Worm (Caenorhabditis elegans) whole organism, young adult: Measurements from ENCODE around the gene nhr-258.

Experiments
- D2030.7 ChIP-seq: fragments of 200-800 bp; sonication (Bioruptor generic); IDR thresholded peaks from 2 replicates; pipeline ENCODE4 v1.3.6; 2022; ENCODE audit warnings: missing genetic modification reagents, missing genetic modification characterization, missing compliant biosample characterization
- F49E8.2 ChIP-seq: sonication (generic microtip); optimal IDR thresholded peaks from 3 replicates; lab custom pipeline; 2017; ENCODE audit warnings: missing genetic modification characterization, mild to moderate bottlenecking, missing compliant biosample characterization, antibody characterized with exemption, moderate library complexity; ENCODE audit not compliant: insufficient read depth
- F55B11.4 ChIP-seq: sonication (generic microtip); optimal IDR thresholded peaks from 2 replicates; lab custom pipeline; 2016; ENCODE audit warnings: missing compliant biosample characterization, missing genetic modification characterization, borderline replicate concordance; ENCODE audit not compliant: insufficient read depth
- F57C9.4 ChIP-seq: sonication (generic microtip); optimal IDR thresholded peaks from 2 replicates; lab custom pipeline; 2017; ENCODE audit warnings: mild to moderate bottlenecking, missing genetic modification characterization, missing compliant biosample characterization
- T07F8.4 ChIP-seq: sonication (generic microtip); optimal IDR thresholded peaks from 2 replicates; lab custom pipeline; 2016; ENCODE audit warnings: mild to moderate bottlenecking, missing genetic modification characterization, moderate library complexity, missing compliant biosample characterization
- Y53F4B.3 ChIP-seq: fragments of 200-800 bp; sonication (Bioruptor generic); IDR thresholded peaks from 2 replicates; pipeline ENCODE4 v1.3.6; 2022; ENCODE audit warnings: missing genetic modification reagents, missing genetic modification characterization, missing compliant biosample characterization
- Y53G8AR.9 ChIP-seq: fragments of 200-800 bp; sonication (Bioruptor generic); conservative IDR thresholded peaks from 2 replicates; pipeline ENCODE4 v1.3.6; 2022; ENCODE audit warnings: missing genetic modification reagents, missing genetic modification characterization, missing compliant biosample characterization
- Y95B8A.8 ChIP-seq: fragments of 200-800 bp; sonication (Bioruptor generic); IDR thresholded peaks from 2 replicates; pipeline ENCODE4 v1.3.6; 2022; ENCODE audit warnings: missing genetic modification reagents, missing genetic modification characterization, missing compliant biosample characterization
- akir-1 ChIP-seq: fragments of 200-800 bp; sonication (Bioruptor generic); optimal IDR thresholded peaks from 2 replicates; lab custom pipeline; 2018; ENCODE audit warnings: mild to moderate bottlenecking, missing genetic modification characterization, moderate library complexity, missing compliant biosample characterization
- ama-1 ChIP-seq, 3 experiments: fragments of 150-350 bp in 1 of 3; sonication (generic microtip) in 2 of 3; optimal IDR thresholded peaks; 2 replicates each; lab custom pipeline; 2014 to 2018; ENCODE audit warnings: missing biosample characterization in 2 of 3, missing genetic modification characterization in 2 of 3, missing genetic modification reagents in 2 of 3
- aptf-3 ChIP-seq: fragments of 200-800 bp; sonication (Bioruptor generic); IDR thresholded peaks from 2 replicates; pipeline ENCODE4 v1.3.6; 2022; ENCODE audit warnings: missing genetic modification characterization, missing compliant biosample characterization
- attf-5 ChIP-seq: fragments of 200-800 bp; sonication (Bioruptor generic); optimal IDR thresholded peaks from 2 replicates; lab custom pipeline; 2018; ENCODE audit warnings: mild to moderate bottlenecking, missing genetic modification characterization, missing compliant biosample characterization
- bed-1 ChIP-seq: fragments of 200-800 bp; sonication (Bioruptor generic); IDR thresholded peaks from 2 replicates; pipeline ENCODE4 v1.3.6; 2022; ENCODE audit warnings: missing genetic modification reagents, missing genetic modification characterization, missing compliant biosample characterization
- ccch-3 ChIP-seq: fragments of 200-800 bp; sonication (Bioruptor generic); optimal IDR thresholded peaks from 2 replicates; lab custom pipeline; 2018; ENCODE audit warnings: mild to moderate bottlenecking, missing genetic modification characterization, missing compliant biosample characterization
- ceh-27 ChIP-seq: fragments of 200-800 bp; sonication (Bioruptor generic); optimal IDR thresholded peaks from 2 replicates; lab custom pipeline; 2018; ENCODE audit warnings: mild to moderate bottlenecking, missing genetic modification characterization, moderate library complexity, missing compliant biosample characterization
- ceh-40 ChIP-seq: fragments of 200-800 bp; sonication (Bioruptor generic); IDR thresholded peaks from 2 replicates; pipeline ENCODE4 v1.3.6; 2022; ENCODE audit warnings: missing genetic modification characterization, missing compliant biosample characterization
- ceh-79 ChIP-seq: sonication (generic microtip); optimal IDR thresholded peaks from 2 replicates; lab custom pipeline; 2017; ENCODE audit warnings: mild to moderate bottlenecking, missing genetic modification characterization, missing compliant biosample characterization
- efl-1 ChIP-seq: fragments of 150-350 bp; optimal IDR thresholded peaks from 2 replicates; lab custom pipeline; 2014; ENCODE audit warnings: missing biosample characterization, missing genetic modification reagents, missing genetic modification characterization
- hmg-20 ChIP-seq: fragments of 200-800 bp; sonication (Bioruptor generic); IDR thresholded peaks from 2 replicates; pipeline ENCODE4 v1.3.6; 2022; ENCODE audit warnings: missing genetic modification reagents, missing genetic modification characterization, missing compliant biosample characterization
- hsf-1 ChIP-seq: fragments of 200-800 bp; sonication (Bioruptor generic); IDR thresholded peaks from 2 replicates; pipeline ENCODE4 v1.3.6; 2022; ENCODE audit warnings: missing genetic modification reagents, missing genetic modification characterization, missing compliant biosample characterization
- let-607 ChIP-seq, 2 experiments: fragments of 200-800 bp in 1 of 2; sonication (Bioruptor generic) in 1 of 2; sonication (generic microtip) in 1 of 2; optimal IDR thresholded peaks; 2 replicates each; lab custom pipeline; 2016 to 2018; ENCODE audit warnings: mild to moderate bottlenecking in 2 of 2, missing compliant biosample characterization in 2 of 2, missing genetic modification characterization in 2 of 2, moderate library complexity in 2 of 2, missing genotype in 1 of 2
- lsl-1 ChIP-seq: fragments of 200-800 bp; sonication (Bioruptor generic); optimal IDR thresholded peaks from 2 replicates; lab custom pipeline; 2018; ENCODE audit warnings: mild to moderate bottlenecking, missing genetic modification characterization, moderate library complexity, missing compliant biosample characterization
- madf-3 ChIP-seq: fragments of 200-800 bp; sonication (Bioruptor generic); IDR thresholded peaks from 2 replicates; pipeline ENCODE4 v1.3.6; 2022; ENCODE audit warnings: missing genetic modification reagents, missing genetic modification characterization, missing compliant biosample characterization
- madf-6 ChIP-seq: fragments of 200-800 bp; sonication (Bioruptor generic); IDR thresholded peaks from 2 replicates; pipeline ENCODE4 v1.3.6; 2022; ENCODE audit warnings: missing genetic modification reagents, missing genetic modification characterization, missing compliant biosample characterization
- mcd-1 ChIP-seq: fragments of 200-800 bp; sonication (Bioruptor generic); IDR thresholded peaks from 2 replicates; pipeline ENCODE4 v1.3.6; 2022; ENCODE audit warnings: missing genetic modification reagents, missing genetic modification characterization, missing compliant biosample characterization
- mes-4 ChIP-seq: sonication (generic microtip); optimal IDR thresholded peaks from 2 replicates; lab custom pipeline; 2016; ENCODE audit warnings: missing genotype, missing genetic modification characterization, missing compliant biosample characterization
- nfya-1 ChIP-seq: sonication (generic microtip); optimal IDR thresholded peaks from 2 replicates; lab custom pipeline; 2017; ENCODE audit warnings: antibody characterized with exemption, missing compliant biosample characterization, missing genetic modification characterization, borderline replicate concordance; ENCODE audit not compliant: insufficient read depth
- nfyb-1 ChIP-seq: fragments of 200-800 bp; sonication (Bioruptor generic); IDR thresholded peaks from 2 replicates; pipeline ENCODE4 v1.3.6; 2022; ENCODE audit warnings: missing genetic modification reagents, missing genetic modification characterization, missing compliant biosample characterization
- nhr-120 ChIP-seq: fragments of 200-800 bp; sonication (Bioruptor generic); IDR thresholded peaks from 2 replicates; pipeline ENCODE4 v1.3.6; 2022; ENCODE audit warnings: missing genetic modification characterization, missing compliant biosample characterization
- nhr-80 ChIP-seq: sonication (generic microtip); optimal IDR thresholded peaks from 2 replicates; lab custom pipeline; 2016; ENCODE audit warnings: missing genetic modification characterization, missing compliant biosample characterization
- pbrm-1 ChIP-seq: fragments of 200-800 bp; sonication (Bioruptor generic); IDR thresholded peaks from 2 replicates; pipeline ENCODE4 v1.3.6; 2022; ENCODE audit warnings: missing genetic modification reagents, missing genetic modification characterization, missing compliant biosample characterization
- pha-4 ChIP-seq: fragments of 150-350 bp; sonication (generic microtip); optimal IDR thresholded peaks from 2 replicates; lab custom pipeline; 2014; ENCODE audit warnings: missing biosample characterization, missing genetic modification reagents, missing genetic modification characterization
- rec-8 ChIP-seq, 2 experiments: sonication (generic microtip); optimal IDR thresholded peaks; 2 replicates each; lab custom pipeline; 2016; ENCODE audit warnings: mild to moderate bottlenecking in 2 of 2, missing genetic modification characterization in 2 of 2, missing genetic modification reagents in 2 of 2, missing genotype in 2 of 2, missing biosample characterization in 1 of 2, missing compliant biosample characterization in 1 of 2, moderate library complexity in 1 of 2
- rpc-1 ChIP-seq, 2 experiments: fragments of 150-350 bp in 1 of 2; sonication (generic microtip) in 1 of 2; optimal IDR thresholded peaks; 2 replicates each; lab custom pipeline; 2014 to 2018; ENCODE audit warnings: missing biosample characterization in 1 of 2, missing genetic modification characterization in 1 of 2, missing genetic modification reagents in 1 of 2, missing genotype in 1 of 2
- snpc-1.1 ChIP-seq: sonication (generic microtip); optimal IDR thresholded peaks from 2 replicates; lab custom pipeline; 2017; ENCODE audit warnings: missing genetic modification characterization, mild to moderate bottlenecking, missing compliant biosample characterization, antibody characterized with exemption, moderate library complexity, missing genotype, missing genetic modification reagents; ENCODE audit not compliant: insufficient read depth
- snpc-1.3 ChIP-seq: sonication (generic microtip); optimal IDR thresholded peaks from 2 replicates; lab custom pipeline; 2017; ENCODE audit warnings: missing genetic modification characterization, mild to moderate bottlenecking, missing compliant biosample characterization, antibody characterized with exemption, moderate library complexity, missing genotype, missing genetic modification reagents; ENCODE audit not compliant: insufficient read depth
- snpc-4 ChIP-seq, 5 experiments: fragments of 150-350 bp in 1 of 5; sonication (generic microtip) in 4 of 5; optimal IDR thresholded peaks; 2 replicates each; lab custom pipeline; 2014 to 2018; ENCODE audit warnings: missing genetic modification characterization in 5 of 5, missing biosample characterization in 3 of 5, antibody characterized with exemption in 2 of 5, mild to moderate bottlenecking in 2 of 5, missing compliant biosample characterization in 2 of 5, missing genotype in 2 of 5, moderate library complexity in 2 of 5, missing genetic modification reagents in 1 of 5
- sptf-2 ChIP-seq: fragments of 200-800 bp; sonication (Bioruptor generic); optimal IDR thresholded peaks from 2 replicates; lab custom pipeline; 2018; ENCODE audit warnings: mild to moderate bottlenecking, missing genetic modification characterization, missing compliant biosample characterization
- tbx-9 ChIP-seq: sonication (generic microtip); optimal IDR thresholded peaks from 2 replicates; lab custom pipeline; 2016; ENCODE audit warnings: borderline replicate concordance, missing genetic modification characterization, inconsistent platforms, missing compliant biosample characterization
- zfh-2 ChIP-seq: fragments of 200-800 bp; sonication (Bioruptor generic); conservative IDR thresholded peaks from 2 replicates; pipeline ENCODE4 v1.3.6; 2022; ENCODE audit warnings: missing genetic modification reagents, missing genetic modification characterization, missing compliant biosample characterization
- ztf-6 ChIP-seq: fragments of 200-800 bp; sonication (Bioruptor generic); IDR thresholded peaks from 2 replicates; pipeline ENCODE4 v1.3.6; 2022; ENCODE audit warnings: missing genetic modification reagents, missing genetic modification characterization, missing compliant biosample characterization

nhr-258 gene

DNA sequence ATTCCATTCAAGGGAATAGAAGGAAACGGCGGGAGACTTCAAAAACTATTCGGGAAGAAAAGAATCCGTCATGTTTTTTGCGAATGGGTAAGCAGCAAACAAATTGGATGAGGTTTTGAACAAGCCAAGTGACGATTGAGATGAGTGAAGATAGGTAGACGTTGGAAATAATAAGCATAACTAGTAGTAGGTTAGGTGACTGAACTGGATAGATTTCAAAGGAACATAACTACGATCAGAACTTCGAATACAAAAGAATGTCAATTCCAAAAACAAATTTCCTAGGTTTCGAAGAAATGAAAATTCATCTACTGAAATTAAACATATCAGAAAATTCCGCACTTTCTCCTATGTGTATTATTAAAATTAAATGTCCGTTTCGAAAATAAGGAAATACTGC, 37.2 kb upstream of the nhr-258 start:
- TF ChIP-seq hmg-20 (GFP tag; lab: Robert Waterston, UW) (no peak), snpc-1.1 (no peak), F57C9.4 (no peak), nfya-1 (tag; lab: Kevin White, UChicago) (no peak), T07F8.4 (no peak), hsf-1 (GFP tag; lab: Robert Waterston, UW) (no peak), F55B11.4 (tag; lab: Kevin White, UChicago) (no peak)

DNA sequence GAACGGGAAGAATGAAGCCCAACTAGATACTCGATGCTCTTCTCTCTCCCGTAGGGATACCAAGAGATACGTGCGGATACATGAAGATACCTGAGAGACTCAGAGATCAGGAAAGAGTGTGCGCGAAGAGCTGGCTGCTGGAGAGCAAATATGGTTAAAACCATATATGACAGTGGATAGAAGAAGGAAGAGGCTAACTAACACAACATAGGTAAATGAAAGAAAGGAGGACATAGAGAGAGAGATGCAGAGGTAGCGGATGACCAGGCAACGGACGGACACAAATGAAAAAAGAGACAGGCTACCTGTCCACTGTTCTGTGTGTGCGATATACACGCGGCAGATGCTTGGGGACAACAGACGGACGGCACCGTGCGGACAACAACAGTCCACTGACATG, 36.6 kb upstream of the nhr-258 start:
- no peak for TF ChIP-seq ztf-6
- no peak for TF ChIP-seq let-607 (tag; optimal IDR thresholded peaks at IDR 0.05; lab: Kevin White, UChicago)
- TF ChIP-seq ceh-40 (GFP tag; lab: Robert Waterston, UW): no peak
- TF ChIP-seq aptf-3: no peak
- no peak for TF ChIP-seq sptf-2 (GFP tag; lab: Kevin White, UChicago)
- no peak for TF ChIP-seq madf-6
- TF ChIP-seq Y95B8A.8: no peak
- TF ChIP-seq nfyb-1 (GFP tag; lab: Robert Waterston, UW): no peak

DNA sequence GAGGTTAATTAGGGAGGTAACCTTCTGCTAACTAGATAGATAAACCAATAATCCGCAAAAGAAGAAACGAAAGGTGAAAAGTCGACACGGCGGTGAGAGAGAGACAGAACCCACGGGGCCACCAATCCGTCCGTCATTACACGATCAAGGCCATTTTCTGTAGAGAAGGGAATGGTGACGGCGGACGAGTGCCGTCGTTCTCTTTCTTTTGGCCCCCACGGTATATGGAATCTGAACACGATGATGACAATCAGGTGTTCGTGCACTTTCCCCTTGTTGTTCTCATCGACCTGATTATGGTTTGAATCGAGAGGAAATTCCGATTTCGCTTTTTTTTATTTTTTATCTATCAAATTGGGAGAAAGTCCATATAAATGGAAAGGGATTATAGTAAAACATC, 35.4 kb upstream of the nhr-258 start:
- TF ChIP-seq D2030.7 (no peak), mcd-1 (GFP tag; lab: Robert Waterston, UW) (no peak), rpc-1 (optimal IDR thresholded peaks at IDR 0.05; lab: Kevin White, UChicago) (no peak), rpc-1 (tag; optimal IDR thresholded peaks at IDR 0.05; lab: Kevin White, UChicago) (no peak), snpc-1.3 (tag; lab: Kevin White, UChicago) (no peak), efl-1 (no peak), akir-1 (GFP tag; lab: Kevin White, UChicago) (no peak), zfh-2 (GFP tag; lab: Robert Waterston, UW) (no peak), Y53G8AR.9 (GFP tag; lab: Robert Waterston, UW) (no peak), Y53F4B.3 (GFP tag; lab: Robert Waterston, UW) (no peak), lsl-1 (GFP tag; lab: Kevin White, UChicago) (no peak), ceh-27 (no peak), ceh-79 (tag; lab: Kevin White, UChicago) (no peak), nhr-120 (GFP tag; lab: Robert Waterston, UW) (no peak), ccch-3 (GFP tag; lab: Kevin White, UChicago) (no peak), attf-5 (GFP tag; lab: Kevin White, UChicago) (no peak), mes-4 (no peak), tbx-9 (tag; lab: Kevin White, UChicago) (no peak), hmg-20 (GFP tag; lab: Robert Waterston, UW) (no peak)

DNA sequence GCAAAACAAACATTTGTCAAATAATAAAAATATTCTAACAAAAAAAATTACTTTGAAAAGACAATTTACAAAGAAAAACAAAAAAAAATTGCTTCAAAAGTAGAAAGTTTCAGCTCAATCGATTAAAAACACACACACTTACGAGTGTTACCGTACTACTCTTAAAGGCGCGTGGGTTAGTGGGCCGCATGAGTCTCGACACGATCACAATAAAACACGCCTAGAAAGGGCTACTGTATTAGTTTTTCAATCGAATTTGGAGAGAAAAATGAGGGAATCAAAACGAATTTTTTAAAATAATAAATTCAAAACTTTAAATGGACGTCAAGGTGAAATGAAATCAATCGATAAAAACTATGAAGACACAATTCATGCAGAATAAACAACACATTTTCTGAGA, 34.2 kb upstream of the nhr-258 start:
- TF ChIP-seq efl-1 (peak; percentile 19), ceh-27 (no peak), pbrm-1 (peak; percentile 46; the same call in 1 of the 2 replicates), snpc-1.3 (tag; lab: Kevin White, UChicago) (peak; percentile 46), snpc-1.1 (peak; percentile 36), ama-1 (optimal IDR thresholded peaks at IDR 0.05; lab: Kevin White, UChicago) (no peak), ama-1 (GFP tag; optimal IDR thresholded peaks at IDR 0.05; lab: Kevin White, UChicago) (peak in 1 of 2 experiments; percentile 23), snpc-4 (GFP tag; optimal IDR thresholded peaks at IDR 0.05; lab: Kevin White, UChicago) (no peak), snpc-4 (tag; optimal IDR thresholded peaks at IDR 0.05; lab: Kevin White, UChicago) (peak in 2 of 4 experiments; percentile 12 to 45), pha-4 (tag; lab: Kevin White, UChicago) (no peak), rec-8 (tag; optimal IDR thresholded peaks at IDR 0.05; lab: Kevin White, UChicago) (no peak), T07F8.4 (no peak), nhr-80 (tag; lab: Kevin White, UChicago) (no peak), madf-6 (peak; percentile 96), madf-3 (GFP tag; lab: Robert Waterston, UW) (0 out of 2 replicates have a peak, but pooled peaks have one; percentile 63), bed-1 (GFP tag; lab: Robert Waterston, UW) (no peak), hsf-1 (GFP tag; lab: Robert Waterston, UW) (peak; percentile 33; the same call in 1 of the 2 replicates), mcd-1 (GFP tag; lab: Robert Waterston, UW) (0 out of 2 replicates have a peak, but pooled peaks have one; percentile 9), F49E8.2 (tag; lab: Kevin White, UChicago) (peak; percentile 34)
